Worm (Caenorhabditis elegans): ENCODE results near the gene hpo-26.
A peak's percentile ranks its signal among the peaks of the same experiment; 100 is the strongest.

Gene hpo-26

ce11 chrV:6516491-6517304, 16.2 kb downstream of the hpo-26 start, which contains the start of gene mdh-1 (continued):
- TF ChIP-seq let-607 (tag; optimal IDR thresholded peaks at IDR 0.05) (peak in 1 of 2 experiments; percentile 24), nhr-80 (tag; optimal IDR thresholded peaks at IDR 0.05) (peak; percentile 60), ama-1 (optimal IDR thresholded peaks at IDR 0.05) (peak; percentile 44), ama-1 (GFP tag; optimal IDR thresholded peaks at IDR 0.05) (no peak), dox-1 (GFP tag; IDR thresholded peaks at IDR 0.05) (0 out of 2 replicates have a peak, but pooled peaks have one; percentile 10), dpff-1 (tag; optimal IDR thresholded peaks at IDR 0.05) (no peak), mcd-1 (GFP tag; IDR thresholded peaks at IDR 0.05) (peak; percentile 44; the same call in 1 of the 2 replicates)

ce11 chrV:6515344-6515743, 17.5 kb downstream of the hpo-26 start:
- TF ChIP-seq ZK185.1 (tag; optimal IDR thresholded peaks at IDR 0.05; ENCODE audit: poor library complexity, severe bottlenecking) (peak; percentile 59), madf-3 (GFP tag; IDR thresholded peaks at IDR 0.05) (peak; percentile 55; the same call in 1 of the 2 replicates), zfh-2 (GFP tag; conservative IDR thresholded peaks at IDR 0.05) (no peak), pha-4 (tag; optimal IDR thresholded peaks at IDR 0.05) (peak; percentile 21), bed-1 (GFP tag; IDR thresholded peaks at IDR 0.05) (0 out of 2 replicates have a peak, but pooled peaks have one; percentile 27), B0336.3 (GFP tag; IDR thresholded peaks at IDR 0.05) (peak; percentile 37; the same call in 1 of the 2 replicates), ets-4 (GFP tag; optimal IDR thresholded peaks at IDR 0.05) (no peak), hmg-20 (GFP tag; IDR thresholded peaks at IDR 0.05) (peak; percentile 4; the same call in 1 of the 2 replicates), nhr-120 (GFP tag; IDR thresholded peaks at IDR 0.05) (no peak), lir-1 (GFP tag; conservative IDR thresholded peaks at IDR 0.05) (no peak), F55B11.4 (tag; optimal IDR thresholded peaks at IDR 0.05; ENCODE audit: borderline replicate concordance, insufficient read depth) (no peak), let-526 (GFP tag; IDR thresholded peaks at IDR 0.05) (no peak), ama-1 (optimal IDR thresholded peaks at IDR 0.05) (no peak), ama-1 (GFP tag; optimal IDR thresholded peaks at IDR 0.05) (no peak), unc-62 (GFP tag; optimal IDR thresholded peaks at IDR 0.05) (no peak), nfya-2 (GFP tag; IDR thresholded peaks at IDR 0.05) (0 out of 2 replicates have a peak, but pooled peaks have one; percentile 34), hlh-12 (tag; optimal IDR thresholded peaks at IDR 0.05) (no peak), lsy-27 (tag; optimal IDR thresholded peaks at IDR 0.05; ENCODE audit: borderline replicate concordance, insufficient read depth) (no peak)

ce11 chrV:6514887-6515324, 18.0 kb downstream of the hpo-26 start, which contains the start of gene dpy-11:
dpy-11 (minus strand) TSS chrV:6515240.
- TF ChIP-seq unc-130 (GFP tag; optimal IDR thresholded peaks at IDR 0.05), result peak; percentile 47
- peak; percentile 65 for TF ChIP-seq ekl-4 (GFP tag; IDR thresholded peaks at IDR 0.05)
- TF ChIP-seq hmg-1.2 (GFP tag; IDR thresholded peaks at IDR 0.05), result peak; percentile 51
- peak; percentile 72 for TF ChIP-seq Y53G8AR.9 (GFP tag; conservative IDR thresholded peaks at IDR 0.05)
- no peak for TF ChIP-seq F22D6.2 (tag; optimal IDR thresholded peaks at IDR 0.05)
- peak; percentile 74 for TF ChIP-seq F52B5.7 (tag; optimal IDR thresholded peaks at IDR 0.05)
- peak; percentile 27; the same call in 1 of the 2 replicates for TF ChIP-seq lin-26 (GFP tag; IDR thresholded peaks at IDR 0.05)
- TF ChIP-seq nhr-90 (tag; optimal IDR thresholded peaks at IDR 0.05), result peak; percentile 1
- TF ChIP-seq aptf-3 (GFP tag; IDR thresholded peaks at IDR 0.05), result 0 out of 2 replicates have a peak, but pooled peaks have one; percentile 80
- no peak for TF ChIP-seq madf-8 (GFP tag; conservative IDR thresholded peaks at IDR 0.05)
- no peak for TF ChIP-seq cebp-1 (GFP tag; IDR thresholded peaks at IDR 0.05)
- TF ChIP-seq cebp-1 (tag; optimal IDR thresholded peaks at IDR 0.05), result peak; percentile 72
- peak; percentile 98 for TF ChIP-seq ama-1 (optimal IDR thresholded peaks at IDR 0.05)
- TF ChIP-seq ama-1 (GFP tag; optimal IDR thresholded peaks at IDR 0.05), result no peak
- no peak for TF ChIP-seq let-526 (GFP tag; IDR thresholded peaks at IDR 0.05)
- peak; percentile 25; the same call in 1 of the 2 replicates for TF ChIP-seq egl-44 (GFP tag; IDR thresholded peaks at IDR 0.05)
- TF ChIP-seq madf-6 (GFP tag; IDR thresholded peaks at IDR 0.05), result peak; percentile 61
- peak; percentile 20 for TF ChIP-seq hrde-1 (tag; optimal IDR thresholded peaks at IDR 0.05; ENCODE audit: borderline replicate concordance)
- TF ChIP-seq atf-7 (tag; optimal IDR thresholded peaks at IDR 0.05), result peak; percentile 55
- TF ChIP-seq nfya-1 (tag; optimal IDR thresholded peaks at IDR 0.05; ENCODE audit: borderline replicate concordance, insufficient read depth), result no peak
- TF ChIP-seq snpc-4 (GFP tag; optimal IDR thresholded peaks at IDR 0.05), result peak; percentile 21
- peak in 2 of 4 experiments; percentile 9 to 26 for TF ChIP-seq snpc-4 (tag; optimal IDR thresholded peaks at IDR 0.05)
- peak; percentile 93 for TF ChIP-seq repo-1 (tag; optimal IDR thresholded peaks at IDR 0.05)
- peak; percentile 33 for TF ChIP-seq lin-40 (tag; optimal IDR thresholded peaks at IDR 0.05)
